Worm (Caenorhabditis elegans): ENCODE measurements around the gene lbp-4.

DNA sequence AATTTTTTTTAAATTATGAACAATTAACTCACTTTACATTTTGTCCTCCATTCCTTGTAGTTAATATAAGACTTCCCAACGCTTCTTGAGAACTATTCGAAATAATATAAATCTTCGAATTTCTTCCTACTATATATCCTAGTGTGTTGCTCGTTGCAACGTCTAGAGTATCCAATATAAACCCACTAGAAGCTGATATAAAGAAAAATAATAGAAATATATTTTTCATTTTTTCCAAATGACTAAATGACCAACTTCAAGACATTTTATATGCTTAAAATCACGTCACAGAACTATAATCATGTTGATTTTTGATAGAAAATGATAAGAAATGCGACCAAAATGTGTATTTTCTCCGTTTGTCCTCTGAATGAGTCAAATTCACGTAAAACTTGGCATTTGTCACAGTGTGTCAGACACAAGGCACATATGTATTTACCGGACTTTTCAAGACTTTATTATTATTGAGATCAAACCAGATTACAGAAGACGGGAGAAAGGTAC, 42.7 kb downstream of the lbp-4 start, which contains the start of gene C37C3.10:
- no peak for TF ChIP-seq attf-5 (GFP tag; optimal IDR thresholded peaks at IDR 0.05)
- TF ChIP-seq Y56A3A.18 (GFP tag; IDR thresholded peaks at IDR 0.05), result no peak
- TF ChIP-seq F37B4.10 (GFP tag; IDR thresholded peaks at IDR 0.05), result no peak
- TF ChIP-seq bed-2 (GFP tag; IDR thresholded peaks at IDR 0.05), result no peak
- no peak for TF ChIP-seq sea-2 (GFP tag; IDR thresholded peaks at IDR 0.05)
- no peak for TF ChIP-seq mcd-1 (GFP tag; IDR thresholded peaks at IDR 0.05)
- TF ChIP-seq lsl-1 (GFP tag; optimal IDR thresholded peaks at IDR 0.05), result no peak
- no peak for TF ChIP-seq unc-130 (GFP tag; optimal IDR thresholded peaks at IDR 0.05)
- no peak for TF ChIP-seq snpc-4 (GFP tag; optimal IDR thresholded peaks at IDR 0.05)
- no peak for TF ChIP-seq snpc-4 (tag; optimal IDR thresholded peaks at IDR 0.05)
- TF ChIP-seq atf-7 (tag; optimal IDR thresholded peaks at IDR 0.05), result no peak
- TF ChIP-seq zfh-2 (GFP tag; conservative IDR thresholded peaks at IDR 0.05), result no peak
- TF ChIP-seq madf-6 (GFP tag; IDR thresholded peaks at IDR 0.05), result no peak
- no peak for TF ChIP-seq chd-7 (tag; optimal IDR thresholded peaks at IDR 0.05)
- no peak for TF ChIP-seq lsy-27 (tag; optimal IDR thresholded peaks at IDR 0.05; ENCODE audit: borderline replicate concordance, insufficient read depth)

Data from whole organism, young adult.